Worm (Caenorhabditis elegans) whole organism, L1 larva: ENCODE measurements around the gene ccdc-149.

Experiments used
- C16A3.4 ChIP-seq: fragments of 150-350 bp; optimal IDR thresholded peaks from 2 replicates; lab custom pipeline; 2014; ENCODE audit warnings: missing biosample characterization, missing genetic modification characterization
- F16B12.6 ChIP-seq: fragments of 150-350 bp; optimal IDR thresholded peaks from 2 replicates; lab custom pipeline; 2014; ENCODE audit warnings: missing biosample characterization, missing genetic modification characterization
- aha-1 ChIP-seq: fragments of 150-350 bp; optimal IDR thresholded peaks from 2 replicates; lab custom pipeline; 2014; ENCODE audit warnings: missing biosample characterization, missing genetic modification characterization
- alr-1 ChIP-seq: fragments of 200-800 bp; sonication (Bioruptor generic); optimal IDR thresholded peaks from 2 replicates; lab custom pipeline; 2018; ENCODE audit warnings: borderline replicate concordance, mild to moderate bottlenecking, missing genetic modification characterization, missing compliant biosample characterization
- aly-2 ChIP-seq: fragments of 150-350 bp; optimal IDR thresholded peaks from 2 replicates; lab custom pipeline; 2014; ENCODE audit warnings: missing biosample characterization, missing genetic modification characterization
- blmp-1 ChIP-seq: fragments of 150-350 bp; optimal IDR thresholded peaks from 2 replicates; lab custom pipeline; 2014; ENCODE audit warnings: missing biosample characterization, missing genetic modification characterization
- ceh-82 ChIP-seq, 3 experiments: fragments of 150-350 bp in 1 of 3; sonication (generic microtip) in 2 of 3; optimal IDR thresholded peaks; 2 replicates each; lab custom pipeline; 2014 to 2017; ENCODE audit warnings: missing biosample characterization in 3 of 3, missing genetic modification characterization in 3 of 3
- ceh-90 ChIP-seq: sonication (generic microtip); optimal IDR thresholded peaks from 2 replicates; lab custom pipeline; 2016; ENCODE audit warnings: missing genetic modification characterization, missing compliant biosample characterization
- ces-1 ChIP-seq: fragments of 150-350 bp; optimal IDR thresholded peaks from 2 replicates; lab custom pipeline; 2014; ENCODE audit warnings: missing biosample characterization, missing genetic modification reagents, missing genetic modification characterization
- dsc-1 ChIP-seq: sonication (generic microtip); optimal IDR thresholded peaks from 2 replicates; lab custom pipeline; 2016; ENCODE audit warnings: mild to moderate bottlenecking, missing genetic modification characterization, missing compliant biosample characterization
- efl-1 ChIP-seq, 4 experiments: fragments of 150-350 bp; optimal IDR thresholded peaks in 3 of 4; peaks in 1 of 4; 1 replicate in 1 of 4; 2 replicates in 3 of 4; lab custom pipeline; 2014; ENCODE audit warnings: missing biosample characterization in 2 of 4, missing genetic modification characterization in 2 of 4, missing genetic modification reagents in 2 of 4
- egl-13 ChIP-seq: sonication (generic microtip); optimal IDR thresholded peaks from 2 replicates; lab custom pipeline; 2016; ENCODE audit warnings: missing genotype, missing genetic modification reagents, missing genetic modification characterization, missing compliant biosample characterization
- elt-2 ChIP-seq: sonication (generic microtip); optimal IDR thresholded peaks from 2 replicates; lab custom pipeline; 2016; ENCODE audit warnings: missing genetic modification characterization, mild to moderate bottlenecking, inconsistent platforms, missing compliant biosample characterization, missing genetic modification reagents
- elt-3 ChIP-seq, 6 experiments: fragments of 150-350 bp in 1 of 6; sonication (generic microtip); optimal IDR thresholded peaks; 2 replicates each; lab custom pipeline; 2017 to 2018; ENCODE audit warnings: missing biosample characterization in 6 of 6, missing genetic modification characterization in 6 of 6, inconsistent platforms in 1 of 6
- fkh-10 ChIP-seq: sonication (generic microtip); optimal IDR thresholded peaks from 2 replicates; lab custom pipeline; 2017; ENCODE audit warnings: missing biosample characterization, missing genetic modification reagents, missing genetic modification characterization
- fkh-8 ChIP-seq: sonication (generic microtip); optimal IDR thresholded peaks from 2 replicates; lab custom pipeline; 2016; ENCODE audit warnings: mild to moderate bottlenecking, missing genetic modification characterization, missing compliant biosample characterization
- fos-1 ChIP-seq: fragments of 150-350 bp; optimal IDR thresholded peaks from 2 replicates; lab custom pipeline; 2014; ENCODE audit warnings: missing biosample characterization, missing genetic modification characterization
- hlh-4 ChIP-seq: sonication (generic microtip); optimal IDR thresholded peaks from 2 replicates; lab custom pipeline; 2016; ENCODE audit warnings: mild to moderate bottlenecking, missing genetic modification characterization, missing compliant biosample characterization
- irx-1 ChIP-seq: sonication (generic microtip); optimal IDR thresholded peaks from 2 replicates; lab custom pipeline; 2016; ENCODE audit warnings: missing genetic modification characterization, missing compliant biosample characterization
- jun-1 ChIP-seq: fragments of 150-350 bp; optimal IDR thresholded peaks from 2 replicates; lab custom pipeline; 2014; ENCODE audit warnings: missing biosample characterization, missing genetic modification reagents, missing genetic modification characterization
- lin-13 ChIP-seq: fragments of 150-350 bp; optimal IDR thresholded peaks from 2 replicates; lab custom pipeline; 2014; ENCODE audit warnings: missing biosample characterization, missing genetic modification reagents, missing genetic modification characterization
- lin-35 ChIP-seq, 2 experiments: fragments of 150-350 bp; optimal IDR thresholded peaks; 2 replicates each; lab custom pipeline; 2014; ENCODE audit warnings: missing biosample characterization in 2 of 2, missing genetic modification characterization in 2 of 2, missing genetic modification reagents in 2 of 2
- lin-39 ChIP-seq: fragments of 150-350 bp; optimal IDR thresholded peaks from 2 replicates; lab custom pipeline; 2014; ENCODE audit warnings: missing biosample characterization, missing genetic modification reagents, missing genetic modification characterization
- lir-3 ChIP-seq: sonication (generic microtip); optimal IDR thresholded peaks from 2 replicates; lab custom pipeline; 2016; ENCODE audit warnings: mild to moderate bottlenecking, missing genetic modification characterization, moderate library complexity, missing compliant biosample characterization; ENCODE audit not compliant: poor library complexity
- nhr-12 ChIP-seq: sonication (generic microtip); optimal IDR thresholded peaks from 2 replicates; lab custom pipeline; 2017; ENCODE audit warnings: missing biosample characterization, missing genetic modification characterization
- nhr-19 ChIP-seq: fragments of 200-800 bp; sonication (Bioruptor generic); conservative IDR thresholded peaks from 2 replicates; pipeline ENCODE4 v1.3.6; 2022; ENCODE audit warnings: missing genetic modification characterization, missing compliant biosample characterization
- nhr-20 ChIP-seq: sonication (generic microtip); optimal IDR thresholded peaks from 2 replicates; lab custom pipeline; 2016; ENCODE audit warnings: mild to moderate bottlenecking, missing genetic modification characterization, missing compliant biosample characterization
- nhr-237 ChIP-seq: fragments of 150-350 bp; optimal IDR thresholded peaks from 2 replicates; lab custom pipeline; 2014; ENCODE audit warnings: missing biosample characterization, missing genetic modification characterization
- nhr-28 ChIP-seq: fragments of 150-350 bp; optimal IDR thresholded peaks from 2 replicates; lab custom pipeline; 2014; ENCODE audit warnings: missing biosample characterization, missing genetic modification characterization
- nhr-47 ChIP-seq: sonication (generic microtip); optimal IDR thresholded peaks from 2 replicates; lab custom pipeline; 2016; ENCODE audit warnings: mild to moderate bottlenecking, missing genetic modification characterization, moderate library complexity, missing compliant biosample characterization
- nhr-71 ChIP-seq: sonication (generic microtip); optimal IDR thresholded peaks from 2 replicates; lab custom pipeline; 2016; ENCODE audit warnings: mild to moderate bottlenecking, missing genetic modification characterization, moderate library complexity, missing compliant biosample characterization
- nhr-77 ChIP-seq: fragments of 150-350 bp; optimal IDR thresholded peaks from 2 replicates; lab custom pipeline; 2014; ENCODE audit warnings: missing biosample characterization, missing genetic modification characterization
- nhr-84 ChIP-seq: sonication (generic microtip); optimal IDR thresholded peaks from 2 replicates; lab custom pipeline; 2017; ENCODE audit warnings: missing biosample characterization, missing genetic modification characterization
- nhr-85 ChIP-seq: sonication (generic microtip); peaks from one replicate; lab custom pipeline; 2016; ENCODE audit warnings: missing genetic modification characterization, inconsistent platforms, missing compliant biosample characterization
- nhr-90 ChIP-seq: sonication (generic microtip); optimal IDR thresholded peaks from 2 replicates; lab custom pipeline; 2016; ENCODE audit warnings: mild to moderate bottlenecking, missing genetic modification characterization, missing compliant biosample characterization; ENCODE audit not compliant: poor library complexity
- rnt-1 ChIP-seq: sonication (generic microtip); optimal IDR thresholded peaks from 2 replicates; lab custom pipeline; 2016; ENCODE audit warnings: mild to moderate bottlenecking, missing genetic modification characterization, moderate library complexity, missing compliant biosample characterization
- snu-23 ChIP-seq: sonication (generic microtip); optimal IDR thresholded peaks from 2 replicates; lab custom pipeline; 2016; ENCODE audit warnings: missing genetic modification characterization, missing compliant biosample characterization
- sox-4 ChIP-seq: sonication (generic microtip); optimal IDR thresholded peaks from 2 replicates; lab custom pipeline; 2016; ENCODE audit warnings: missing genetic modification characterization, missing compliant biosample characterization
- sup-37 ChIP-seq: fragments of 200-800 bp; sonication (Bioruptor generic); optimal IDR thresholded peaks from 2 replicates; lab custom pipeline; 2018; ENCODE audit warnings: mild to moderate bottlenecking, missing genetic modification characterization, missing compliant biosample characterization
- swsn-7 ChIP-seq: sonication (generic microtip); optimal IDR thresholded peaks from 2 replicates; lab custom pipeline; 2016; ENCODE audit warnings: missing genetic modification characterization, missing compliant biosample characterization
- tbx-2 ChIP-seq: sonication (generic microtip); optimal IDR thresholded peaks from 2 replicates; lab custom pipeline; 2016; ENCODE audit warnings: missing genetic modification characterization, missing compliant biosample characterization
- unc-62 ChIP-seq: fragments of 150-350 bp; optimal IDR thresholded peaks from 2 replicates; lab custom pipeline; 2014; ENCODE audit warnings: missing biosample characterization, missing genetic modification reagents, missing genetic modification characterization
- xbp-1 ChIP-seq: sonication (generic microtip); optimal IDR thresholded peaks from 2 replicates; lab custom pipeline; 2016; ENCODE audit warnings: missing genetic modification characterization, missing compliant biosample characterization
- ztf-11 ChIP-seq, 2 experiments: sonication (generic microtip); optimal IDR thresholded peaks; 2 replicates each; lab custom pipeline; 2016 to 2017; ENCODE audit warnings: missing genetic modification characterization in 2 of 2, missing biosample characterization in 1 of 2, missing compliant biosample characterization in 1 of 2

ccdc-149 gene

DNA sequence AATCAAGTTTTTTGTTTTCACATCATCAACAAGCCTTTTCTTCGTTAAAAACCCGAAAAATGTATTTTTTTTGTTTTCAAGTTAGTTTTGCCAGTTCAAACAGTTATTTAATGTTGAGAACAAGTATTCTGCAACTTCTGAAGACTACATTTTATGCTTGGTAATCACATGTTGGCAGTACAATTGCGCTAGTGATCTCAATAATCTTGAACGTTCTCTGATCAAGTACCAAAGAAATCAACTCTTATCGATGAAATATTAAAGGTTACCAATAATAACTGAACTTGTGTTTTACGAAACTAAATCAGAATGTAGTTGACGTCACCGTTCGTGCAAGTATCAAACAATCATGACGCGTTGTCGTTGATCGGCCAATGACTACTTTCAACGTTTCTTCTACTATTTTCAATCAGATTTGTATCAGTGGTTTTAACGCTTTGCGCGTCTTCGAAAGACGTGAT, 22.3 kb upstream of the ccdc-149 start, which contains the start of gene C35C5.8:
TSS of gene C35C5.8 (plus strand) at position 51 of the 461 bp plus-strand sequence.
- TF ChIP-seq nhr-237 (tag; lab: Kevin White, UChicago) (no peak), elt-3 (tag; optimal IDR thresholded peaks at IDR 0.05; lab: Kevin White, UChicago) (peak in 1 of 6 experiments; percentile 32), lir-3 (tag; lab: Kevin White, UChicago) (no peak), fkh-10 (GFP tag; lab: Kevin White, UChicago) (no peak), nhr-28 (no peak), nhr-20 (tag; lab: Kevin White, UChicago) (peak; percentile 71), nhr-85 (tag; lab: Kevin White, UChicago) (peak; percentile 82), nhr-71 (tag; lab: Kevin White, UChicago) (no peak), nhr-19 (GFP tag; lab: Robert Waterston, UW) (peak; percentile 61), ceh-82 (tag; optimal IDR thresholded peaks at IDR 0.05; lab: Kevin White, UChicago) (no peak), alr-1 (tag; lab: Kevin White, UChicago) (no peak), sup-37 (GFP tag; lab: Kevin White, UChicago) (no peak), nhr-90 (tag; lab: Kevin White, UChicago) (no peak), dsc-1 (no peak), ztf-11 (tag; optimal IDR thresholded peaks at IDR 0.05; lab: Kevin White, UChicago) (no peak), blmp-1 (tag; lab: Kevin White, UChicago) (peak; percentile 26), nhr-12 (tag; lab: Kevin White, UChicago) (no peak), nhr-77 (tag; lab: Kevin White, UChicago) (no peak), jun-1 (tag; lab: Kevin White, UChicago) (no peak), snu-23 (GFP tag; lab: Kevin White, UChicago) (peak; percentile 19)

DNA sequence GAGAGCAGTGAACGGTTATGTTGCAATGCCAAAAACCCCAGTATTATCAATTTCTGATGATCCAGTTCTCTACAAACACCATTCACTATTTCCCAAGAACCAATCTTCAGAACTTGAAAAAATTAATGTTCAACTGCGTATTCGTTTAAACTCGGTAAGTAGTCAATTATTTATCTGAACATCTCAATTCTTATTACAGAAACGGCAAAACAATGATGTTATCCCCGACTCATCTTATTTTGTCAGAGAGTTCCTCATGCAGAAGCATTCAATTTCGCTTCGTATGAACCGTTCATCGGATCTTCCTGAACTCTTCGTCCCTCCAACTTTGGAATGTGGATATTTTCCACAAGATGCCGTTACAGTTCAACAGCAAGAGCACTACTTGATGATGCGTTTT, 12.5 kb upstream of the ccdc-149 start:
- TF ChIP-seq unc-62 (GFP tag; lab: Kevin White, UChicago) (no peak), rnt-1 (tag; lab: Kevin White, UChicago) (no peak), nhr-84 (tag; lab: Kevin White, UChicago) (no peak), snu-23 (GFP tag; lab: Kevin White, UChicago) (no peak), aha-1 (no peak), sox-4 (tag; lab: Kevin White, UChicago) (no peak), hlh-4 (tag; lab: Kevin White, UChicago) (no peak), ceh-90 (tag; lab: Kevin White, UChicago) (no peak), tbx-2 (no peak), aly-2 (tag; lab: Kevin White, UChicago) (no peak)

DNA sequence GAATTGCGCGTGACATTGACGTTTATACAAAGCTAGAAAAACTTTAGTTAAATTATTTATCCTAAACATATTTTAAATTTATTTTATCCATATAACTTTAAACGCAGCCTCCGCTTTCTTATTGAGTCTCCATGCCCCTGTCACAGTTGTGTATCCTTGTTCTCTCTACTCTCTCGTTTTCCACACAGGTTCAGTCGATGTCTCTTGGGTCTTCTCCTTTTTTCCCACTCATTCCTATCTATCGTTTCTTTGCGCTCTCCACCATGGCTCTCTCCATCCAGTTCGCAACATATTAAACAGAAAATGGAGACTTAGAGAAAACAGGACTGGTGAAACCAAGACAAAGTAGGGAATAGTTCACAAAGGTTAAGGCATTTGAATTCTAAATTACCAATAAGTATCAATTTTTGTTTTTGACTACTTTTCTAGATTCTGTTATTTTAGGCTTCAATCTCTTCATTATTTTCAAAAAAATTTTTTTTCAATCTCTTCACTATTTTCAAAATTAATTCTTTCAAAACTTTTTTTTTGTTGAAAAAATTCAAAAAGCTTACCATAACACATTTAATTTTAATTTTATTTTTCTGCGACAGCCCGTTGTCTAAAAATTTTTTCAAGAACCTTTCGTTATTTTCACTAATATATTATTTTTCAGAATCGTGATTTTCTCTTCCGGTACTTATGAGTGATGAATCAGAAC, 11.0 kb upstream of the ccdc-149 start, which contains the start of gene sdc-2:
TSS of gene sdc-2 (plus strand) at position 650 of the 700 bp plus-strand sequence.
- peak; percentile 30 for TF ChIP-seq xbp-1
- TF ChIP-seq snu-23 (GFP tag; lab: Kevin White, UChicago) = peak; percentile 87
- TF ChIP-seq lin-39 (tag; lab: Kevin White, UChicago) = no peak
- TF ChIP-seq unc-62 (GFP tag; lab: Kevin White, UChicago) = no peak
- TF ChIP-seq ces-1 (GFP tag; lab: Kevin White, UChicago) = no peak
- TF ChIP-seq nhr-90 (tag; lab: Kevin White, UChicago) = peak; percentile 82
- peak; percentile 85 for TF ChIP-seq nhr-77 (tag; lab: Kevin White, UChicago)
- peak; percentile 51 for TF ChIP-seq irx-1 (tag; lab: Kevin White, UChicago)
- TF ChIP-seq elt-3 (tag; optimal IDR thresholded peaks at IDR 0.05; lab: Kevin White, UChicago) = peak in 3 of 6 experiments; percentile 6 to 68 (median 40)
- peak; percentile 63 for TF ChIP-seq fkh-8 (tag; lab: Kevin White, UChicago)
- TF ChIP-seq nhr-20 (tag; lab: Kevin White, UChicago) = peak; percentile 78
- TF ChIP-seq swsn-7 (tag; lab: Kevin White, UChicago) = peak; percentile 68
- no peak for TF ChIP-seq alr-1 (tag; lab: Kevin White, UChicago)
- TF ChIP-seq nhr-47 = peak; percentile 82
- TF ChIP-seq C16A3.4 (tag; lab: Kevin White, UChicago) = peak; percentile 90
- peak; percentile 30 for TF ChIP-seq elt-2 (tag; lab: Kevin White, UChicago)
- peak; percentile 44 to 47 for TF ChIP-seq efl-1 (optimal IDR thresholded peaks at IDR 0.05; lab: Kevin White, UChicago)
- TF ChIP-seq efl-1 (GFP tag; optimal IDR thresholded peaks at IDR 0.05 in 1 of 2; lab: Kevin White, UChicago) = no peak
- TF ChIP-seq ztf-11 (tag; optimal IDR thresholded peaks at IDR 0.05; lab: Kevin White, UChicago) = peak in 1 of 2 experiments; percentile 7
- peak; percentile 66 for TF ChIP-seq blmp-1 (tag; lab: Kevin White, UChicago)
- no peak for TF ChIP-seq F16B12.6 (tag; lab: Kevin White, UChicago)
- TF ChIP-seq aly-2 (tag; lab: Kevin White, UChicago) = peak; percentile 29
- TF ChIP-seq lin-35 (GFP tag; optimal IDR thresholded peaks at IDR 0.05; lab: Kevin White, UChicago) = peak; percentile 44 to 77
- TF ChIP-seq nhr-237 (tag; lab: Kevin White, UChicago) = peak; percentile 43
- TF ChIP-seq ceh-82 (tag; optimal IDR thresholded peaks at IDR 0.05; lab: Kevin White, UChicago) = peak in 2 of 3 experiments; percentile 69 to 73
- TF ChIP-seq lin-13 = peak; percentile 12
- TF ChIP-seq egl-13 (tag; lab: Kevin White, UChicago) = peak; percentile 53
- TF ChIP-seq nhr-19 (GFP tag; lab: Robert Waterston, UW) = peak; percentile 58
- TF ChIP-seq fos-1 (tag; lab: Kevin White, UChicago) = no peak
- peak; percentile 75 for TF ChIP-seq dsc-1
- TF ChIP-seq jun-1 (tag; lab: Kevin White, UChicago) = peak; percentile 76
